Worm (Caenorhabditis elegans): ENCODE data around the gene acs-7.

DNA sequence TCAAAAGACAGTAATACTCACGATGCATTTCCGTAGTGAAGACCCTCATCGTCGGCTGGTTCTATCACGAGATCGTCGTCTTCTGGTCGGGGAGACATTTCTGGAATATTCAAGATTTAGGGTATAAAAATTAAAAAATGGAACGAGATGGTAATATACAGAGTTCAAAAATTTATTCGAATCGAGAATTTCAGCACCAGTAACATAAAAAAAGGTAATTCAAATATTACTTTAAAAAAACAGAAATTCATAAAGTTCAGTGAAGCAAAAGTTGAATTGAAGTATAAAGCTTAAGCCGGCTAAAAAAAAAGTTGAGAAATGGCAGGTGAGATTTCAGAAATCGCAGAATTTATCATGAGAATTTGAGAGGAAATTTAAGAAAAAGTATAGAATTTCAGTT lies 18.4 kb downstream of the acs-7 start, which contains the start of gene cam-1:
- no peak for TF ChIP-seq nhr-28 (tag; optimal IDR thresholded peaks at IDR 0.05)
- TF ChIP-seq mdl-1 (tag; optimal IDR thresholded peaks at IDR 0.05): no peak
- no peak for TF ChIP-seq tbx-2 (tag; optimal IDR thresholded peaks at IDR 0.05)
- no peak for TF ChIP-seq ceh-28 (tag; optimal IDR thresholded peaks at IDR 0.05)
- TF ChIP-seq ceh-82 (tag; optimal IDR thresholded peaks at IDR 0.05): no peak
- no peak for TF ChIP-seq aly-2 (tag; optimal IDR thresholded peaks at IDR 0.05)
- no peak for TF ChIP-seq nhr-77 (tag; optimal IDR thresholded peaks at IDR 0.05)
- no peak for TF ChIP-seq nhr-12 (tag; optimal IDR thresholded peaks at IDR 0.05)
